Worm (Caenorhabditis elegans) whole organism, young adult: Measurements from ENCODE around the gene npr-9.

Experiments
- attf-5 ChIP-seq: fragments of 200-800 bp; sonication (Bioruptor generic); optimal IDR thresholded peaks from 2 replicates; lab custom pipeline; 2018; ENCODE audit warnings: mild to moderate bottlenecking, missing genetic modification characterization, missing compliant biosample characterization
- him-1 ChIP-seq: sonication (generic microtip); optimal IDR thresholded peaks from 2 replicates; lab custom pipeline; 2016; ENCODE audit warnings: missing genotype, missing genetic modification reagents, missing genetic modification characterization, missing compliant biosample characterization
- hmg-20 ChIP-seq: fragments of 200-800 bp; sonication (Bioruptor generic); IDR thresholded peaks from 2 replicates; pipeline ENCODE4 v1.3.6; 2022; ENCODE audit warnings: missing genetic modification reagents, missing genetic modification characterization, missing compliant biosample characterization
- madf-10 ChIP-seq: sonication (generic microtip); optimal IDR thresholded peaks from 2 replicates; lab custom pipeline; 2016; ENCODE audit warnings: mild to moderate bottlenecking, missing genetic modification characterization, missing compliant biosample characterization
- rpc-1 ChIP-seq, 2 experiments: fragments of 150-350 bp in 1 of 2; sonication (generic microtip) in 1 of 2; optimal IDR thresholded peaks; 2 replicates each; lab custom pipeline; 2014 to 2018; ENCODE audit warnings: missing biosample characterization in 1 of 2, missing genetic modification characterization in 1 of 2, missing genetic modification reagents in 1 of 2, missing genotype in 1 of 2
- unc-130 ChIP-seq: sonication (generic microtip); optimal IDR thresholded peaks from 2 replicates; lab custom pipeline; 2016; ENCODE audit warnings: missing genetic modification reagents, missing genetic modification characterization, missing compliant biosample characterization

DNA sequence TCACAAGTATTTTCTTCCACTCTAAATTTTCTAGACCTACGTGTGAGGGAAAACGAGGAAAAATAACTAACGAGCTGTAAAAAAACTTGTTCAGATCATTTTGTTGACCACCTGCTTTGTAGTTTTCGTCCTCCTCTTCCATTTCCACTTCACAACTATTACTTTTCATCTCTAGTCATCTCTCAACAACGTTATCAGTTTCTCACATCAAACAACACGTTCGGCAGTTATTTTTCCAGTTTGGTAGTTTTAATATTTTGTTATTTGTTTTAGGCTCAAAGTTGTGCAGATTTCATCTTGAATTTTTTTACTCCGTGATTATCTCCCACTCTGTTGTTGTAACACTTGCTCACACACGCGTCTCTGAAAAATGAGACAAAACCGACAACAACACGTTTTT lies 37.6 kb downstream of the npr-9 start:
- TF ChIP-seq unc-130 (no peak), madf-10 (tag; lab: Kevin White, UChicago) (no peak), hmg-20 (GFP tag; lab: Robert Waterston, UW) (no peak), him-1 (tag; lab: Kevin White, UChicago) (no peak), rpc-1 (optimal IDR thresholded peaks at IDR 0.05; lab: Kevin White, UChicago) (no peak), rpc-1 (tag; optimal IDR thresholded peaks at IDR 0.05; lab: Kevin White, UChicago) (no peak), attf-5 (GFP tag; lab: Kevin White, UChicago) (no peak)
